Worm (Caenorhabditis elegans): ENCODE results near the gene ret-1.
A peak's percentile ranks its signal among the peaks of the same experiment; 100 is the strongest.

Gene ret-1

DNA sequence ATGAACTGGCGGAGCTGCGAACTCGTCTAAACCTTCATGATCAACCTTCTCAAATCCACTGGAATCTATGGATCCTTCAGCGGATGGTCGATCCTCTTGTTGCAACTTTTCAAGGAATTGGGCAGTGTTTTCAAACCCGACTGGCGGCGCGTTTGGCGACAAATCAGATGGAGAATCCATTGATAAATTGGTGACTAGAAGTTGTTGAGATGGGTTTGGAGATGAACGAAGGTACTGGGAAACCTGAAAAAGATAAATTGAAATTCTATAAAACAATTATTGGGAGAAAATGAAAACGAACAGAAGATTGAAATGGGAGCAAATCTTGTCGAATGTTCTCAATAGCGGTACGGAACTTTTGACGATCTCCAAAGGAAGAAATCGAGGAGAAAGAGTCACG is 9.1 kb downstream of the ret-1 start:
- TF ChIP-seq unc-62 (GFP tag; optimal IDR thresholded peaks at IDR 0.05), result no peak
- TF ChIP-seq nfya-1 (tag; optimal IDR thresholded peaks at IDR 0.05; ENCODE audit: borderline replicate concordance, insufficient read depth), result no peak
- no peak for TF ChIP-seq Y56A3A.18 (GFP tag; IDR thresholded peaks at IDR 0.05)
- no peak for TF ChIP-seq C06A6.2 (GFP tag; conservative IDR thresholded peaks at IDR 0.05)

DNA sequence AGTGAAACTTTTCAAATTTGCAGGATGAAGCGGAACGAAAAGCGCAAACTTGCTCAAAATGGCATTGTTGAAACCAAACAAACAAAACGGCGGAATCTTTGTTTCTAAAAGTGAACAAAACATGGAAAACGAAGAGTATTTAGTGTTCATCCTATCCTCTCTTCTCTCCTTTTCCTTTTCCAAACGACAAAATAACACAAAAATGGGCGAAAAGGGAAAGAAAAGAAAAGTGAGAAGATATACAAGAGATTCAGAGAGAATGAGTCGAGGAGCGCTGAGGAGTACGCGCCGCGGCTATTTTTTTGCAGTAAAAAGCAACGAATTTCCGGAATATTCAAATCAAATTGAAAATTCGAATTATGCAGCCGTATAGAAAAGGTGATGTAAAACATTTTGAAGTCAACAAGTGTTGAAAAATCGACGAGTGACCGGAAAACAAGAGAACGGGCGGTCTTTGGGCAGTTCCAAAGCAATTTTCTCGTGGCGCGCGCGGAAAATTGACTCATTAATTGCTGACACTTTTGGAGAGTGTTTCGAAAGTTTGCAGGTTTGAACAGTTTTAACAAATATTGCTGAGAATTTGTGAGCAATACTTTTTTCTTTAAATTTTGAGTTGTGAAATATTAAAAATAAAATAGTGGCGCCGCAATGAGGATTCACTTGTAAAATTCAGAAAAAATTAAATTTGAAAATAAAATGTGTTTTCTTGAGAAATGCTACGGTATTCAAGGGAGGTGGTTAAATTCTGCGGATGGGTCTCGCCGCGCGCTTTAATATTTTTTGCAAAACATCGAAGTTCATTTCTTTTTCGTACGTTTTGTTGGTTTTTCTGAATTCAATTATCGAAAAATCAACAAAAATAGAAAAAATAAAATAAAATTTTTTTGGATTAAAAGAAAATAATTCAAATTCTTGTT is 11.9 kb downstream of the ret-1 start:
- TF ChIP-seq efl-1 (GFP tag; optimal IDR thresholded peaks at IDR 0.05) (peak; percentile 88), C06A6.2 (GFP tag; conservative IDR thresholded peaks at IDR 0.05) (no peak), tlf-1 (GFP tag; optimal IDR thresholded peaks at IDR 0.05) (peak; percentile 51), madf-6 (GFP tag; IDR thresholded peaks at IDR 0.05) (peak; percentile 91), B0336.3 (GFP tag; IDR thresholded peaks at IDR 0.05) (0 out of 2 replicates have a peak, but pooled peaks have one; percentile 26), K12H6.12 (tag; optimal IDR thresholded peaks at IDR 0.05) (peak; percentile 24), lsl-1 (GFP tag; optimal IDR thresholded peaks at IDR 0.05) (peak; percentile 72), dpl-1 (GFP tag; optimal IDR thresholded peaks at IDR 0.05) (peak; percentile 18), F33H1.4 (GFP tag; IDR thresholded peaks at IDR 0.05) (peak; percentile 69), ZK185.1 (tag; optimal IDR thresholded peaks at IDR 0.05; ENCODE audit: poor library complexity, severe bottlenecking) (no peak), Y79H2A.3 (GFP tag; conservative IDR thresholded peaks at IDR 0.05) (peak; percentile 63; the same call in 1 of the 2 replicates), cebp-1 (GFP tag; IDR thresholded peaks at IDR 0.05) (no peak), cebp-1 (tag; optimal IDR thresholded peaks at IDR 0.05) (peak; percentile 25), let-526 (GFP tag; IDR thresholded peaks at IDR 0.05) (no peak), gei-17 (GFP tag; optimal IDR thresholded peaks at IDR 0.05) (no peak), dpff-1 (tag; optimal IDR thresholded peaks at IDR 0.05) (no peak), madf-8 (GFP tag; conservative IDR thresholded peaks at IDR 0.05) (peak; percentile 72), ceh-91 (GFP tag; IDR thresholded peaks at IDR 0.05) (peak; percentile 55), dox-1 (GFP tag; IDR thresholded peaks at IDR 0.05) (0 out of 2 replicates have a peak, but pooled peaks have one; percentile 21)

DNA sequence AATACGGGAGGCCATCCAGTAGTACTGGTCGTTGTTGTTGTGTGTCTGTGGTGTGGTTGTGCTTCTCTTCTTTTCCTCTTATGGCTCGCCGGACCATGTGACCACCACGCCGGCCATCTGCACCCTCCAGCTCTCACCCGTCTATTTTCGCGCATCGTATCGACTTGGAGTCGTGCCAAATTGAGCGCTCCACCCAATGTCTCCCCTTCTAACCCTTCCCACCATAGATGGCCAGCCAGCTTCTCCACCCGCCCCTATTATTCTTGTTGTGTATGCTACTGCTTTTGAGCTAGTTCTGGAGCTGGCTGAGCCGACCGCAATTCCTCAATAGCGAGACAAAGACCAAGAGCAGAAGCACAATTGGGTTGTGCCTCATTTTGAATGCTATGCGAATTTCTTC is 14.0 kb downstream of the ret-1 start:
- no peak for TF ChIP-seq ceh-100 (GFP tag; IDR thresholded peaks at IDR 0.05)
- TF ChIP-seq F57A8.1 (GFP tag; optimal IDR thresholded peaks at IDR 0.05), result no peak
- no peak for TF ChIP-seq pbrm-1 (GFP tag; IDR thresholded peaks at IDR 0.05)
- TF ChIP-seq F10E7.11 (tag; optimal IDR thresholded peaks at IDR 0.05), result no peak
- TF ChIP-seq T07F8.4 (tag; optimal IDR thresholded peaks at IDR 0.05), result no peak
- no peak for TF ChIP-seq nfyb-1 (GFP tag; IDR thresholded peaks at IDR 0.05)
- no peak for TF ChIP-seq F52B5.7 (tag; optimal IDR thresholded peaks at IDR 0.05)
- no peak for TF ChIP-seq Y79H2A.3 (GFP tag; conservative IDR thresholded peaks at IDR 0.05)
- no peak for TF ChIP-seq nfya-1 (tag; optimal IDR thresholded peaks at IDR 0.05; ENCODE audit: borderline replicate concordance, insufficient read depth)
- no peak for TF ChIP-seq F39B2.1 (GFP tag; IDR thresholded peaks at IDR 0.05)
- TF ChIP-seq F23B12.7 (tag; optimal IDR thresholded peaks at IDR 0.05; ENCODE audit: insufficient read depth), result no peak
- TF ChIP-seq B0336.3 (GFP tag; IDR thresholded peaks at IDR 0.05), result no peak
- TF ChIP-seq Y67H2A.10 (GFP tag; conservative IDR thresholded peaks at IDR 0.05), result no peak
- TF ChIP-seq mxl-1 (tag; optimal IDR thresholded peaks at IDR 0.05), result no peak
- TF ChIP-seq him-1 (tag; optimal IDR thresholded peaks at IDR 0.05), result no peak
- no peak for TF ChIP-seq tbp1 (GFP tag; optimal IDR thresholded peaks at IDR 0.05)
- TF ChIP-seq nhr-120 (GFP tag; IDR thresholded peaks at IDR 0.05), result no peak
- TF ChIP-seq sdz-38 (tag; optimal IDR thresholded peaks at IDR 0.05), result no peak
- TF ChIP-seq lin-35 (GFP tag; optimal IDR thresholded peaks at IDR 0.05), result no peak
- TF ChIP-seq F57C9.4 (tag; optimal IDR thresholded peaks at IDR 0.05), result no peak
- no peak for TF ChIP-seq F55B11.4 (tag; optimal IDR thresholded peaks at IDR 0.05; ENCODE audit: borderline replicate concordance, insufficient read depth)
- 0 out of 2 replicates have a peak, but pooled peaks have one; percentile 26 for TF ChIP-seq K11D2.4 (GFP tag; IDR thresholded peaks at IDR 0.05)
- no peak for TF ChIP-seq let-526 (GFP tag; IDR thresholded peaks at IDR 0.05)
- peak; percentile 10 for TF ChIP-seq chd-7 (tag; optimal IDR thresholded peaks at IDR 0.05)
- TF ChIP-seq zfh-2 (GFP tag; conservative IDR thresholded peaks at IDR 0.05), result peak; percentile 83
- peak; percentile 30; the same call in 1 of the 2 replicates for TF ChIP-seq hmg-1.2 (GFP tag; IDR thresholded peaks at IDR 0.05)

Measured in whole organism, young adult.